Worm (Caenorhabditis elegans) whole organism, L4 larva: ENCODE data around the gene lgc-20.

ENCODE experiments used
- F37D6.2 ChIP-seq: sonication (generic microtip); optimal IDR thresholded peaks from 2 replicates; lab custom pipeline; 2016; ENCODE audit warnings: mild to moderate bottlenecking, missing genetic modification characterization, missing compliant biosample characterization
- T26A8.4 ChIP-seq: fragments of 200-800 bp; sonication (Bioruptor generic); IDR thresholded peaks from 2 replicates; pipeline ENCODE4 v1.3.6; 2022; ENCODE audit warnings: missing genetic modification characterization, missing compliant biosample characterization
- Y48G9A.11 ChIP-seq: fragments of 200-800 bp; sonication (Bioruptor generic); IDR thresholded peaks from 2 replicates; pipeline ENCODE4 v1.3.6; 2022; ENCODE audit warnings: missing genetic modification reagents, missing genetic modification characterization, missing compliant biosample characterization
- Y5F2A.4 ChIP-seq: fragments of 200-800 bp; sonication (Bioruptor generic); optimal IDR thresholded peaks from 2 replicates; lab custom pipeline; 2018; ENCODE audit warnings: mild to moderate bottlenecking, missing genetic modification characterization, missing compliant biosample characterization
- ZK337.2 ChIP-seq: fragments of 200-800 bp; sonication (Bioruptor generic); IDR thresholded peaks from 2 replicates; pipeline ENCODE4 v1.3.6; 2022; ENCODE audit warnings: missing genetic modification reagents, missing genetic modification characterization, missing compliant biosample characterization
- ZK546.5 ChIP-seq, 2 experiments: sonication (generic microtip); optimal IDR thresholded peaks; 2 replicates each; lab custom pipeline; 2017; ENCODE audit warnings: missing biosample characterization in 2 of 2, missing genetic modification characterization in 2 of 2
- aha-1 ChIP-seq: fragments of 150-350 bp; peaks from one replicate; lab custom pipeline; 2014; ENCODE audit warnings: missing biosample characterization, missing genetic modification characterization
- aly-2 ChIP-seq: sonication (generic microtip); optimal IDR thresholded peaks from 2 replicates; lab custom pipeline; 2018; ENCODE audit warnings: missing biosample characterization, missing genetic modification characterization
- ama-1 ChIP-seq: fragments of 150-350 bp; optimal IDR thresholded peaks from 2 replicates; lab custom pipeline; 2014; ENCODE audit warnings: inconsistent platforms, mixed read lengths
- arid-1 ChIP-seq: fragments of 200-800 bp; sonication (Bioruptor generic); conservative IDR thresholded peaks from 2 replicates; pipeline ENCODE4 v1.3.6; 2022; ENCODE audit warnings: missing genetic modification reagents, missing genetic modification characterization, missing compliant biosample characterization
- attf-4 ChIP-seq: sonication (generic microtip); optimal IDR thresholded peaks from 3 replicates; lab custom pipeline; 2017; ENCODE audit warnings: missing biosample characterization, missing genetic modification characterization
- ceh-20 ChIP-seq: fragments of 200-800 bp; sonication (Bioruptor generic); IDR thresholded peaks from 2 replicates; pipeline ENCODE4 v1.3.6; 2022; ENCODE audit warnings: missing genetic modification reagents, missing genetic modification characterization, missing compliant biosample characterization
- ceh-62 ChIP-seq: sonication (generic microtip); optimal IDR thresholded peaks from 2 replicates; lab custom pipeline; 2017; ENCODE audit warnings: missing biosample characterization, missing genetic modification characterization
- ceh-82 ChIP-seq: sonication (generic microtip); optimal IDR thresholded peaks from 2 replicates; lab custom pipeline; 2017; ENCODE audit warnings: missing biosample characterization, missing genetic modification characterization
- ces-1 ChIP-seq: fragments of 150-350 bp; sonication (generic microtip); optimal IDR thresholded peaks from 4 replicates; lab custom pipeline; 2014; ENCODE audit warnings: missing biosample characterization, missing genetic modification reagents, missing genetic modification characterization
- cey-2 ChIP-seq: sonication (generic microtip); optimal IDR thresholded peaks from 3 replicates; lab custom pipeline; 2017; ENCODE audit warnings: missing genetic modification characterization, mild to moderate bottlenecking, missing compliant biosample characterization, antibody characterized with exemption, borderline replicate concordance; ENCODE audit not compliant: insufficient read depth
- ctbp-1 ChIP-seq: fragments of 200-800 bp; sonication (Bioruptor generic); IDR thresholded peaks from 2 replicates; pipeline ENCODE4 v1.3.6; 2022; ENCODE audit warnings: missing genetic modification reagents, missing genetic modification characterization, missing compliant biosample characterization
- daf-19 ChIP-seq: fragments of 200-800 bp; sonication (Bioruptor generic); conservative IDR thresholded peaks from 2 replicates; pipeline ENCODE4 v1.3.6; 2022; ENCODE audit warnings: missing genetic modification characterization, missing compliant biosample characterization
- egl-27 ChIP-seq: sonication (generic microtip); optimal IDR thresholded peaks from 3 replicates; lab custom pipeline; 2017; ENCODE audit warnings: missing biosample characterization, missing genetic modification reagents, missing genetic modification characterization
- fkh-10 ChIP-seq: fragments of 150-350 bp; optimal IDR thresholded peaks from 2 replicates; lab custom pipeline; 2014; ENCODE audit warnings: missing biosample characterization, missing genetic modification reagents, missing genetic modification characterization
- hlh-11 ChIP-seq: fragments of 200-800 bp; sonication (Bioruptor generic); optimal IDR thresholded peaks from 2 replicates; lab custom pipeline; 2018; ENCODE audit warnings: mild to moderate bottlenecking, missing genetic modification characterization, missing compliant biosample characterization
- hlh-30 ChIP-seq: sonication (generic microtip); optimal IDR thresholded peaks from 2 replicates; lab custom pipeline; 2017; ENCODE audit warnings: antibody characterized with exemption, mild to moderate bottlenecking, missing genetic modification characterization, missing compliant biosample characterization; ENCODE audit not compliant: insufficient read depth
- jun-1 ChIP-seq: fragments of 150-350 bp; optimal IDR thresholded peaks from 2 replicates; lab custom pipeline; 2014; ENCODE audit warnings: missing biosample characterization, missing genetic modification reagents, missing genetic modification characterization
- lim-7 ChIP-seq: fragments of 200-800 bp; sonication (Bioruptor generic); IDR thresholded peaks from 2 replicates; pipeline ENCODE4 v1.3.6; 2022; ENCODE audit warnings: missing genetic modification characterization, missing compliant biosample characterization
- lin-15B ChIP-seq: fragments of 150-350 bp; sonication (generic microtip); optimal IDR thresholded peaks from 3 replicates; lab custom pipeline; 2014; ENCODE audit warnings: missing biosample characterization, missing genetic modification characterization
- lir-3 ChIP-seq: sonication (generic microtip); optimal IDR thresholded peaks from 2 replicates; lab custom pipeline; 2016; ENCODE audit warnings: mild to moderate bottlenecking, missing genetic modification characterization, missing compliant biosample characterization
- lsy-2 ChIP-seq, 2 experiments: fragments of 150-350 bp in 1 of 2; sonication (generic microtip) in 1 of 2; optimal IDR thresholded peaks; 2 replicates each; lab custom pipeline; 2014 to 2017; ENCODE audit warnings: missing biosample characterization in 2 of 2, missing genetic modification characterization in 2 of 2
- madf-5 ChIP-seq, 2 experiments: fragments of 200-800 bp; sonication (Bioruptor generic); IDR thresholded peaks; 2 replicates each; pipeline ENCODE4 v1.3.6; 2022; ENCODE audit warnings: missing compliant biosample characterization in 2 of 2, missing genetic modification characterization in 2 of 2
- madf-9 ChIP-seq: fragments of 200-800 bp; sonication (Bioruptor generic); conservative IDR thresholded peaks from 2 replicates; pipeline ENCODE4 v1.3.6; 2022; ENCODE audit warnings: missing genetic modification reagents, missing genetic modification characterization, missing compliant biosample characterization
- mdl-1 ChIP-seq, 2 experiments: fragments of 150-350 bp in 1 of 2; sonication (generic microtip) in 1 of 2; optimal IDR thresholded peaks; 2 replicates each; lab custom pipeline; 2014 to 2017; ENCODE audit warnings: missing biosample characterization in 2 of 2, missing genetic modification characterization in 2 of 2
- mdt-29 ChIP-seq: fragments of 200-800 bp; sonication (Bioruptor generic); IDR thresholded peaks from 2 replicates; pipeline ENCODE4 v1.3.6; 2022; ENCODE audit warnings: missing genetic modification reagents, missing genetic modification characterization, missing compliant biosample characterization
- mep-1 ChIP-seq: fragments of 150-350 bp; sonication (generic microtip); optimal IDR thresholded peaks from 3 replicates; lab custom pipeline; 2014; ENCODE audit warnings: missing biosample characterization, missing genetic modification characterization
- mxl-2 ChIP-seq: fragments of 200-800 bp; sonication (Bioruptor generic); conservative IDR thresholded peaks from 2 replicates; pipeline ENCODE4 v1.3.6; 2022; ENCODE audit warnings: missing genetic modification reagents, missing genetic modification characterization, missing compliant biosample characterization
- nhr-10 ChIP-seq: fragments of 150-350 bp; optimal IDR thresholded peaks from 2 replicates; lab custom pipeline; 2014; ENCODE audit warnings: missing biosample characterization, missing genetic modification characterization
- nhr-28 ChIP-seq: fragments of 150-350 bp; optimal IDR thresholded peaks from 2 replicates; lab custom pipeline; 2014; ENCODE audit warnings: missing biosample characterization, missing genetic modification characterization
- nhr-41 ChIP-seq: fragments of 200-800 bp; sonication (Bioruptor generic); IDR thresholded peaks from 2 replicates; pipeline ENCODE4 v1.3.6; 2022; ENCODE audit warnings: missing genetic modification reagents, missing genetic modification characterization, missing compliant biosample characterization
- nhr-42 ChIP-seq: fragments of 200-800 bp; sonication (Bioruptor generic); IDR thresholded peaks from 2 replicates; pipeline ENCODE4 v1.3.6; 2022; ENCODE audit warnings: missing genetic modification characterization, missing compliant biosample characterization
- nhr-48 ChIP-seq: sonication (generic microtip); optimal IDR thresholded peaks from 2 replicates; lab custom pipeline; 2016; ENCODE audit warnings: mild to moderate bottlenecking, missing genetic modification characterization, missing compliant biosample characterization
- rbr-2 ChIP-seq: sonication (generic microtip); optimal IDR thresholded peaks from 2 replicates; lab custom pipeline; 2016; ENCODE audit warnings: missing genotype, missing genetic modification characterization, missing compliant biosample characterization
- saeg-2 ChIP-seq: fragments of 200-800 bp; sonication (Bioruptor generic); IDR thresholded peaks from 2 replicates; pipeline ENCODE4 v1.3.6; 2022; ENCODE audit warnings: missing genetic modification reagents, missing genetic modification characterization, missing compliant biosample characterization
- set-16 ChIP-seq: fragments of 200-800 bp; sonication (Bioruptor generic); IDR thresholded peaks from 2 replicates; pipeline ENCODE4 v1.3.6; 2022; ENCODE audit warnings: missing genetic modification reagents, missing genetic modification characterization, missing compliant biosample characterization
- unc-62 ChIP-seq, 3 experiments: fragments of 150-350 bp in 1 of 3; sonication (generic microtip); optimal IDR thresholded peaks in 2 of 3; peaks in 1 of 3; 1 replicate in 1 of 3; 2 replicates in 2 of 3; lab custom pipeline; 2014 to 2017; ENCODE audit warnings: missing biosample characterization in 3 of 3, missing genetic modification characterization in 3 of 3, missing genetic modification reagents in 3 of 3, missing genotype in 1 of 3
- zfp-2 ChIP-seq: sonication (generic microtip); optimal IDR thresholded peaks from 2 replicates; lab custom pipeline; 2016; ENCODE audit warnings: mild to moderate bottlenecking, missing genetic modification characterization, missing compliant biosample characterization
- zfp-3 ChIP-seq: fragments of 200-800 bp; sonication (Bioruptor generic); conservative IDR thresholded peaks from 2 replicates; pipeline ENCODE4 v1.3.6; 2022; ENCODE audit warnings: missing genetic modification reagents, missing genetic modification characterization, missing compliant biosample characterization
- ztf-7 ChIP-seq: fragments of 150-350 bp; optimal IDR thresholded peaks from 2 replicates; lab custom pipeline; 2014; ENCODE audit warnings: missing biosample characterization, missing genetic modification characterization

The lgc-20 gene

ce11 chrII:11336163-11336562 is 7.2 kb downstream of the lgc-20 start:
- TF ChIP-seq ZK546.5 (tag; optimal IDR thresholded peaks at IDR 0.05; lab: Kevin White, UChicago) (no peak), lir-3 (no peak), T26A8.4 (GFP tag; lab: Robert Waterston, UW) (peak; percentile 64; the same call in 1 of the 2 replicates), mdl-1 (tag; optimal IDR thresholded peaks at IDR 0.05; lab: Kevin White, UChicago) (no peak), nhr-28 (no peak), madf-9 (GFP tag; lab: Robert Waterston, UW) (no peak), zfp-3 (GFP tag; lab: Robert Waterston, UW) (no peak)

ce11 chrII:11335670-11336069 is 7.7 kb downstream of the lgc-20 start:
- peak; percentile 90 for TF ChIP-seq fkh-10 (GFP tag; lab: Kevin White, UChicago)
- peak; percentile 2 for TF ChIP-seq rbr-2 (tag; lab: Kevin White, UChicago)
- TF ChIP-seq lsy-2 (tag; optimal IDR thresholded peaks at IDR 0.05; lab: Kevin White, UChicago): peak in 1 of 2 experiments; percentile 8
- TF ChIP-seq unc-62 (GFP tag; optimal IDR thresholded peaks at IDR 0.05 in 1 of 2; lab: Kevin White, UChicago): peak in 1 of 2 experiments; percentile 84
- no peak for TF ChIP-seq unc-62 (tag; optimal IDR thresholded peaks at IDR 0.05; lab: Kevin White, UChicago)
- TF ChIP-seq nhr-10 (tag; lab: Kevin White, UChicago): no peak
- TF ChIP-seq aha-1 (tag; lab: Kevin White, UChicago): peak; percentile 80

ce11 chrII:11333846-11334638 is 9.4 kb downstream of the lgc-20 start:
- no peak for TF ChIP-seq aly-2 (tag; lab: Kevin White, UChicago)
- no peak for TF ChIP-seq zfp-2 (tag; lab: Kevin White, UChicago)
- TF ChIP-seq egl-27 (tag; lab: Kevin White, UChicago): no peak
- TF ChIP-seq saeg-2 (GFP tag; lab: Robert Waterston, UW): peak; percentile 39; the same call in 1 of the 2 replicates
- no peak for TF ChIP-seq F37D6.2 (tag; lab: Kevin White, UChicago)
- peak; percentile 80 for TF ChIP-seq lim-7 (GFP tag; lab: Robert Waterston, UW)
- TF ChIP-seq ceh-82 (tag; lab: Kevin White, UChicago): no peak
- TF ChIP-seq ceh-20 (GFP tag; lab: Robert Waterston, UW): no peak
- TF ChIP-seq ama-1: no peak
- peak; percentile 45; the same call in 1 of the 2 replicates for TF ChIP-seq Y48G9A.11 (GFP tag; lab: Robert Waterston, UW)
- TF ChIP-seq lir-3: no peak
- no peak for TF ChIP-seq attf-4 (tag; lab: Kevin White, UChicago)
- TF ChIP-seq arid-1: peak; percentile 80
- no peak for TF ChIP-seq ceh-62
- no peak for TF ChIP-seq ZK337.2 (GFP tag; lab: Robert Waterston, UW)
- peak; percentile 28 for TF ChIP-seq hlh-30 (tag; lab: Kevin White, UChicago)
- TF ChIP-seq nhr-48 (tag; lab: Kevin White, UChicago): no peak
- no peak for TF ChIP-seq madf-5 (GFP tag; IDR thresholded peaks at IDR 0.05; lab: Robert Waterston, UW)
- no peak for TF ChIP-seq nhr-41 (GFP tag; lab: Robert Waterston, UW)
- peak; percentile 8; the same call in 1 of the 2 replicates for TF ChIP-seq mdt-29
- TF ChIP-seq hlh-11 (tag; lab: Kevin White, UChicago): peak; percentile 67
- TF ChIP-seq nhr-28: peak; percentile 10
- no peak for TF ChIP-seq ztf-7
- TF ChIP-seq zfp-3 (GFP tag; lab: Robert Waterston, UW): no peak
- no peak for TF ChIP-seq lin-15B (tag; lab: Kevin White, UChicago)
- TF ChIP-seq mxl-2 (GFP tag; lab: Robert Waterston, UW): 0 out of 2 replicates have a peak, but pooled peaks have one; percentile 35
- 0 out of 2 replicates have a peak, but pooled peaks have one; percentile 34 for TF ChIP-seq nhr-42 (GFP tag; lab: Robert Waterston, UW)
- no peak for TF ChIP-seq ctbp-1 (GFP tag; lab: Robert Waterston, UW)
- no peak for TF ChIP-seq Y5F2A.4
- TF ChIP-seq ces-1 (GFP tag; lab: Kevin White, UChicago): no peak
- TF ChIP-seq lsy-2 (tag; optimal IDR thresholded peaks at IDR 0.05; lab: Kevin White, UChicago): no peak
- TF ChIP-seq nhr-10 (tag; lab: Kevin White, UChicago): no peak
- TF ChIP-seq set-16 (GFP tag; lab: Robert Waterston, UW): 0 out of 2 replicates have a peak, but pooled peaks have one; percentile 15
- TF ChIP-seq cey-2 (tag; lab: Kevin White, UChicago): no peak
- peak; percentile 35; the same call in 1 of the 2 replicates for TF ChIP-seq daf-19 (GFP tag; lab: Robert Waterston, UW)
- no peak for TF ChIP-seq jun-1 (tag; lab: Kevin White, UChicago)
- no peak for TF ChIP-seq mep-1 (tag; lab: Kevin White, UChicago)
